Worm (Caenorhabditis elegans) whole organism, L1 larva: ENCODE data around the gene srx-34.

Experiments used
- ama-1 ChIP-seq: fragments of 150-350 bp; optimal IDR thresholded peaks from 2 replicates; lab custom pipeline; 2014
- jun-1 ChIP-seq: fragments of 150-350 bp; optimal IDR thresholded peaks from 2 replicates; lab custom pipeline; 2014; ENCODE audit warnings: missing biosample characterization, missing genetic modification reagents, missing genetic modification characterization
- unc-130 ChIP-seq: fragments of 150-350 bp; optimal IDR thresholded peaks from 2 replicates; lab custom pipeline; 2017; ENCODE audit warnings: missing biosample characterization, missing genetic modification characterization, inconsistent platforms
- ztf-11 ChIP-seq, 2 experiments: sonication (generic microtip); optimal IDR thresholded peaks; 2 replicates each; lab custom pipeline; 2016 to 2017; ENCODE audit warnings: missing genetic modification characterization in 2 of 2, missing biosample characterization in 1 of 2, missing compliant biosample characterization in 1 of 2

- TF ChIP-seq ztf-11 (tag; optimal IDR thresholded peaks at IDR 0.05; lab: Kevin White, UChicago) (no peak), ama-1 (lab: Kevin White, UChicago) (no peak), unc-130 (tag; lab: Kevin White, UChicago) (no peak), jun-1 (tag; lab: Kevin White, UChicago) (no peak)
Measured at ce11 chrV:7072309-7072708, 47.8 kb downstream of the srx-34 start, which contains the start of gene F27B10.1.
